Worm (Caenorhabditis elegans): ENCODE results near the gene nspc-13.
A peak's percentile ranks its signal among the peaks of the same experiment; 100 is the strongest.

nspc-13 gene

ce11 chrX:12391380-12391779 lies 34.2 kb downstream of the nspc-13 start, which contains the start of gene nekl-3:
TSS of gene nekl-3 (minus strand) at chrX:12391480.
- TF ChIP-seq fkh-2 (tag; optimal IDR thresholded peaks at IDR 0.05) (no peak), fkh-10 (GFP tag; optimal IDR thresholded peaks at IDR 0.05) (no peak), nhr-28 (tag; optimal IDR thresholded peaks at IDR 0.05) (no peak), hmg-11 (tag; optimal IDR thresholded peaks at IDR 0.05) (no peak), elt-2 (tag; optimal IDR thresholded peaks at IDR 0.05) (no peak), nhr-25 (tag; optimal IDR thresholded peaks at IDR 0.05) (no peak), egl-5 (tag; optimal IDR thresholded peaks at IDR 0.05) (no peak), nhr-76 (tag; optimal IDR thresholded peaks at IDR 0.05) (no peak)

ce11 chrX:12393786-12394308 lies 36.6 kb downstream of the nspc-13 start, which contains the start of gene F17E5.2:
TSS of gene F17E5.2 (plus strand) at chrX:12394258.
- TF ChIP-seq elt-1 (tag; optimal IDR thresholded peaks at IDR 0.05) (peak; percentile 75), nhr-23 (tag; optimal IDR thresholded peaks at IDR 0.05) (peak; percentile 97), ceh-82 (tag; optimal IDR thresholded peaks at IDR 0.05) (peak; percentile 75), unc-62 (GFP tag; optimal IDR thresholded peaks at IDR 0.05) (peak; percentile 20), lin-39 (tag; optimal IDR thresholded peaks at IDR 0.05) (peak; percentile 97), hmg-11 (tag; optimal IDR thresholded peaks at IDR 0.05) (peak; percentile 96), tbx-2 (tag; optimal IDR thresholded peaks at IDR 0.05) (peak; percentile 91), eor-1 (tag; optimal IDR thresholded peaks at IDR 0.05) (no peak), nhr-12 (tag; optimal IDR thresholded peaks at IDR 0.05) (no peak), nhr-237 (tag; optimal IDR thresholded peaks at IDR 0.05) (no peak), nfya-1 (tag; optimal IDR thresholded peaks at IDR 0.05; ENCODE audit: insufficient read depth) (peak; percentile 92), zag-1 (tag; optimal IDR thresholded peaks at IDR 0.05) (no peak), fkh-2 (tag; optimal IDR thresholded peaks at IDR 0.05) (no peak), nhr-76 (tag; optimal IDR thresholded peaks at IDR 0.05) (peak; percentile 14), ztf-4 (tag; optimal IDR thresholded peaks at IDR 0.05) (peak; percentile 30), ceh-28 (tag; optimal IDR thresholded peaks at IDR 0.05) (peak; percentile 86), elt-3 (tag; optimal IDR thresholded peaks at IDR 0.05) (peak in 2 of 3 experiments; percentile 65 to 76), mdl-1 (tag; optimal IDR thresholded peaks at IDR 0.05) (no peak), nhr-11 (tag; optimal IDR thresholded peaks at IDR 0.05) (peak; percentile 77), unc-39 (tag; optimal IDR thresholded peaks at IDR 0.05) (no peak), daf-12 (tag; optimal IDR thresholded peaks at IDR 0.05) (no peak), jun-1 (tag; optimal IDR thresholded peaks at IDR 0.05) (peak; percentile 85), nhr-43 (tag; optimal IDR thresholded peaks at IDR 0.05; ENCODE audit: poor library complexity, severe bottlenecking) (peak; percentile 87), ZK546.5 (tag; optimal IDR thresholded peaks at IDR 0.05) (no peak), pha-4 (tag; optimal IDR thresholded peaks at IDR 0.05) (peak; percentile 97), nhr-28 (tag; optimal IDR thresholded peaks at IDR 0.05) (no peak), ceh-16 (tag; optimal IDR thresholded peaks at IDR 0.05) (no peak), snpc-4 (tag; optimal IDR thresholded peaks at IDR 0.05) (peak; percentile 92), R02D3.7 (tag; optimal IDR thresholded peaks at IDR 0.05) (peak; percentile 59), fkh-10 (GFP tag; optimal IDR thresholded peaks at IDR 0.05) (peak; percentile 82), nhr-77 (tag; optimal IDR thresholded peaks at IDR 0.05) (peak; percentile 85), nhr-25 (tag; optimal IDR thresholded peaks at IDR 0.05) (peak; percentile 99), ceh-9 (tag; optimal IDR thresholded peaks at IDR 0.05) (no peak), fos-1 (tag; optimal IDR thresholded peaks at IDR 0.05) (no peak), skn-1 (tag; optimal IDR thresholded peaks at IDR 0.05) (peak; percentile 79), sea-2 (GFP tag; optimal IDR thresholded peaks at IDR 0.05) (peak; percentile 10), nhr-67 (tag; optimal IDR thresholded peaks at IDR 0.05) (no peak), egl-5 (tag; optimal IDR thresholded peaks at IDR 0.05) (peak; percentile 95), pqm-1 (tag; optimal IDR thresholded peaks at IDR 0.05) (peak; percentile 65), aly-2 (tag; optimal IDR thresholded peaks at IDR 0.05) (no peak), lin-15B (tag; optimal IDR thresholded peaks at IDR 0.05) (peak; percentile 80), elt-2 (tag; optimal IDR thresholded peaks at IDR 0.05) (peak; percentile 77), lsy-12 (tag; optimal IDR thresholded peaks at IDR 0.05) (peak; percentile 86), mml-1 (tag; optimal IDR thresholded peaks at IDR 0.05) (no peak), egl-27 (tag; optimal IDR thresholded peaks at IDR 0.05) (peak; percentile 59), ama-1 (optimal IDR thresholded peaks at IDR 0.05) (peak; percentile 46), ztf-11 (tag; optimal IDR thresholded peaks at IDR 0.05) (no peak)
